Worm (Caenorhabditis elegans): Measurements from ENCODE around the gene Y47D3A.32.
A peak's percentile ranks its signal among the peaks of the same experiment; 100 is the strongest.

The Y47D3A.32 gene

DNA sequence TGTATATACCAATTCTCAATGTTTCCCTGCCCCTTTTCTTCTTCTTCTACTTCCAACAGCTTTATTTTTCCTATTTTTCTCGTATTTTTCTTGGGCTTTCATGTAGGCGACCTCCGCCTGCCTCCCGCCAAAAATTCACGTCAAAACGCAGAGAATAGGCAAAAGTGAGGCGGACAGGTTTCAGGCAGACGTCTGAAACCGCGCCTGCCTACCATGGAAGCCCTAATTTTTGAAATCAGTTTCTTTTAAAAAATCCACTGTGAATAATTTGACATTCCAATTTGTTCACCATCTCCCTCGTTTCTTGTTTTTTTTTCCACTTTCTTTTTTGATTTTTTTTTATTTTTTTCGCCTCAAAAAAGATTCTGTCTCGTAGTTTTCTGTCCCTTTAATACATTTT is 13.4 kb upstream of the Y47D3A.32 start:
- TF ChIP-seq Y116A8C.19 (tag; optimal IDR thresholded peaks at IDR 0.05; ENCODE audit: borderline replicate concordance) (no peak), ceh-90 (tag; optimal IDR thresholded peaks at IDR 0.05) (no peak), C34B4.2 (tag; optimal IDR thresholded peaks at IDR 0.05) (no peak), hlh-17 (GFP tag; optimal IDR thresholded peaks at IDR 0.05; ENCODE audit: borderline replicate concordance) (no peak), hlh-4 (tag; optimal IDR thresholded peaks at IDR 0.05) (no peak), snpc-4 (tag; optimal IDR thresholded peaks at IDR 0.05) (no peak), ztf-4 (tag; optimal IDR thresholded peaks at IDR 0.05) (no peak), nhr-77 (tag; optimal IDR thresholded peaks at IDR 0.05) (no peak), pag-3 (tag; optimal IDR thresholded peaks at IDR 0.05; ENCODE audit: borderline replicate concordance, insufficient read depth) (no peak), mdl-1 (tag; optimal IDR thresholded peaks at IDR 0.05) (no peak), xbp-1 (tag; optimal IDR thresholded peaks at IDR 0.05) (no peak), fos-1 (tag; optimal IDR thresholded peaks at IDR 0.05) (no peak), C16A3.4 (tag; optimal IDR thresholded peaks at IDR 0.05) (no peak), lir-3 (tag; optimal IDR thresholded peaks at IDR 0.05; ENCODE audit: poor library complexity) (no peak), ets-5 (GFP tag; IDR thresholded peaks at IDR 0.05) (no peak), sup-37 (GFP tag; optimal IDR thresholded peaks at IDR 0.05) (no peak), aly-2 (tag; optimal IDR thresholded peaks at IDR 0.05) (no peak), nhr-28 (tag; optimal IDR thresholded peaks at IDR 0.05) (no peak), ama-1 (optimal IDR thresholded peaks at IDR 0.05) (no peak), nhr-85 (tag) (no peak)

ce11 chrIII:11240776-11241175 is 11.4 kb upstream of the Y47D3A.32 start:
- TF ChIP-seq snu-23 (GFP tag; optimal IDR thresholded peaks at IDR 0.05): peak; percentile 11
- no peak for TF ChIP-seq fkh-10 (GFP tag; optimal IDR thresholded peaks at IDR 0.05)
- no peak for TF ChIP-seq aha-1 (tag; optimal IDR thresholded peaks at IDR 0.05)
- TF ChIP-seq ces-1 (GFP tag; optimal IDR thresholded peaks at IDR 0.05): no peak
- no peak for TF ChIP-seq nhr-28 (tag; optimal IDR thresholded peaks at IDR 0.05)
- TF ChIP-seq nhr-85 (tag): peak; percentile 67
- no peak for TF ChIP-seq lsy-2 (tag; optimal IDR thresholded peaks at IDR 0.05)
- TF ChIP-seq dpl-1 (GFP tag; optimal IDR thresholded peaks at IDR 0.05): no peak
- peak; percentile 63 for TF ChIP-seq blmp-1 (tag; optimal IDR thresholded peaks at IDR 0.05)
- TF ChIP-seq nhr-90 (tag; optimal IDR thresholded peaks at IDR 0.05; ENCODE audit: poor library complexity): peak; percentile 13
- TF ChIP-seq lin-14 (GFP tag; optimal IDR thresholded peaks at IDR 0.05): peak; percentile 21
- TF ChIP-seq F16B12.6 (tag; optimal IDR thresholded peaks at IDR 0.05): no peak
- no peak for TF ChIP-seq hpl-2 (GFP tag; optimal IDR thresholded peaks at IDR 0.05)
- no peak for TF ChIP-seq ceh-88 (GFP tag; IDR thresholded peaks at IDR 0.05)
- TF ChIP-seq mep-1 (tag; optimal IDR thresholded peaks at IDR 0.05): peak; percentile 6
- no peak for TF ChIP-seq jun-1 (tag; optimal IDR thresholded peaks at IDR 0.05)
- peak in 4 of 6 experiments; percentile 29 to 77 (median 54) for TF ChIP-seq elt-3 (tag; optimal IDR thresholded peaks at IDR 0.05)
- TF ChIP-seq nhr-77 (tag; optimal IDR thresholded peaks at IDR 0.05): no peak
- TF ChIP-seq nhr-76 (tag; optimal IDR thresholded peaks at IDR 0.05): no peak
- no peak for TF ChIP-seq hlh-17 (GFP tag; optimal IDR thresholded peaks at IDR 0.05; ENCODE audit: borderline replicate concordance)
- peak in 1 of 2 experiments; percentile 16 for TF ChIP-seq lin-35 (GFP tag; optimal IDR thresholded peaks at IDR 0.05)
- TF ChIP-seq ceh-8 (GFP tag; optimal IDR thresholded peaks at IDR 0.05): no peak
- TF ChIP-seq egl-13 (tag; optimal IDR thresholded peaks at IDR 0.05): no peak
- no peak for TF ChIP-seq C04F5.9 (tag; optimal IDR thresholded peaks at IDR 0.05)
- no peak for TF ChIP-seq nhr-20 (tag; optimal IDR thresholded peaks at IDR 0.05)
